Worm (Caenorhabditis elegans): Measurements from ENCODE around the gene H20J04.6.

H20J04.6 gene

DNA sequence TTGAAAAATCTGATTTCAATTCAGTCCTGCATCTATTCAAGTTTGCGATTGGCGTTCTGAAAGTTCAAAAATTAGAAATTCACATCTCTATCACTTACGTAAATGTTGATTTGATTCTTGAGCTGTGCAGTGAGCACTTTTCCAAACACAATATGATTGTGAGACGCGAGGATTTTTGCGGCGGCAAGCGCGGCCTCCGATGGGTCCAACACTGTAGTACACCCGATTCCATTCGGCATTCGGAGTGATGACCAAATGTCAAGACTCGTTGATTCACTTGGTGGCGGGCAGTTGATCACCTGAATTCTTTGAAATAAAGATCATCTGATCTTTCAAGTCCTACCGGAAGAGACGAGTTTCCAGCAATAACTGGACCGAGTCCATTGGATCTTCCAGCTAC, 46.7 kb downstream of the H20J04.6 start:
- TF ChIP-seq pha-4 (tag; optimal IDR thresholded peaks at IDR 0.05) (no peak), ceh-83 (GFP tag; optimal IDR thresholded peaks at IDR 0.05) (no peak), bed-3 (GFP tag; optimal IDR thresholded peaks at IDR 0.05) (no peak), ceh-39 (tag; optimal IDR thresholded peaks at IDR 0.05) (no peak), mep-1 (tag; optimal IDR thresholded peaks at IDR 0.05) (no peak), elt-3 (tag; optimal IDR thresholded peaks at IDR 0.05) (no peak), nhr-28 (tag; optimal IDR thresholded peaks at IDR 0.05) (no peak), zip-8 (tag; optimal IDR thresholded peaks at IDR 0.05) (no peak), unc-39 (tag; optimal IDR thresholded peaks at IDR 0.05) (no peak), nhr-2 (tag; optimal IDR thresholded peaks at IDR 0.05) (no peak)

DNA sequence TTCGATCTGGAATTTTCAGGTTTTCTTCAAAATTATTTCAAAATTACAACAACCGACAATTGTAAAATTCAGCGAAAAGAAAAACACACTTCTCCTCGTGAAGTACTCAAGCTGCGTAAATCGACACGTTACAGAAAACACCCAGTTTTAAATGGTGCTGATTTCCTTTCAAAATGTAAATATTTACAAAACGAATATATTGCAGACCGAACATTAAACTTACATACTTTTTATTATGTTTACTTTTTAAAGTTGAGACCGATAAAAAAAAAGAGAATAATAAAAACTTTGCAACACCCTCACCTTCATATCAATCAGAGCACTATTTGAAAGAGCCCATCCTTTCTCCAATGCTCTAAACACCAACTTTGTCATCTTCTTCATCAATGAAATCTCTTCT, 47.8 kb downstream of the H20J04.6 start:
- TF ChIP-seq blmp-1 (tag; optimal IDR thresholded peaks at IDR 0.05) (no peak), bed-3 (GFP tag; optimal IDR thresholded peaks at IDR 0.05) (no peak), mep-1 (tag; optimal IDR thresholded peaks at IDR 0.05) (no peak), zip-8 (tag; optimal IDR thresholded peaks at IDR 0.05) (no peak), ceh-39 (tag; optimal IDR thresholded peaks at IDR 0.05) (no peak), lin-13 (tag; optimal IDR thresholded peaks at IDR 0.05) (no peak), pha-4 (tag; optimal IDR thresholded peaks at IDR 0.05) (no peak), sem-2 (GFP tag; optimal IDR thresholded peaks at IDR 0.05) (no peak), ceh-83 (GFP tag; optimal IDR thresholded peaks at IDR 0.05) (no peak), ceh-43 (GFP tag; optimal IDR thresholded peaks at IDR 0.05) (no peak), hlh-1 (tag; optimal IDR thresholded peaks at IDR 0.05) (no peak), drap-1 (GFP tag; optimal IDR thresholded peaks at IDR 0.05) (no peak), nhr-237 (tag; optimal IDR thresholded peaks at IDR 0.05) (no peak), nhr-76 (tag; optimal IDR thresholded peaks at IDR 0.05) (no peak), nhr-12 (tag; optimal IDR thresholded peaks at IDR 0.05) (no peak), mls-2 (tag; optimal IDR thresholded peaks at IDR 0.05) (no peak), sptf-1 (tag; optimal IDR thresholded peaks at IDR 0.05) (no peak)

DNA sequence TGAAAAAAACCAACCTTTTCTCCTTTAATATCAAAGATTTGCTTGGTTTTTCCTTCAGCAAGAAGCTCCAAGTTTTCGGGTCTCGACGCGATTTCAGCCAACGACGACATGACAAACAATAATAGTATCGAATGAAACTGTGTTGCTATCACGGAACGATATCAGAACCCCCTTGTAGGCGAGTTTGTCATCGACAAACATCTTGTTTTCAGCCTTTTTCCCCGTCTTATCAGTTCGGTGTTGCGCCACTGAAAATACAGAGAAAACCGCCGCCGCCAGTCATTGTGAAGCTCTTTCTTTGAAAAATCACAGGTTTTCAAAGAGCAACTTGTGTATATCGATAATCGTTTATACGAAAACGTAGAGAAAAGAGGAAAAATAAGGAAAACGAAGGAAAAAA, 49.4 kb downstream of the H20J04.6 start, which contains the start of gene paic-1:
TSS of gene paic-1 (minus strand) at position 120 of the 400 bp plus-strand sequence.
- TF ChIP-seq cnd-1 (tag; optimal IDR thresholded peaks at IDR 0.05) (no peak), unc-120 (tag; optimal IDR thresholded peaks at IDR 0.05; ENCODE audit: poor library complexity, severe bottlenecking) (no peak), lsy-2 (tag; optimal IDR thresholded peaks at IDR 0.05) (no peak), mls-2 (tag; optimal IDR thresholded peaks at IDR 0.05) (no peak), zip-8 (tag; optimal IDR thresholded peaks at IDR 0.05) (no peak)

DNA sequence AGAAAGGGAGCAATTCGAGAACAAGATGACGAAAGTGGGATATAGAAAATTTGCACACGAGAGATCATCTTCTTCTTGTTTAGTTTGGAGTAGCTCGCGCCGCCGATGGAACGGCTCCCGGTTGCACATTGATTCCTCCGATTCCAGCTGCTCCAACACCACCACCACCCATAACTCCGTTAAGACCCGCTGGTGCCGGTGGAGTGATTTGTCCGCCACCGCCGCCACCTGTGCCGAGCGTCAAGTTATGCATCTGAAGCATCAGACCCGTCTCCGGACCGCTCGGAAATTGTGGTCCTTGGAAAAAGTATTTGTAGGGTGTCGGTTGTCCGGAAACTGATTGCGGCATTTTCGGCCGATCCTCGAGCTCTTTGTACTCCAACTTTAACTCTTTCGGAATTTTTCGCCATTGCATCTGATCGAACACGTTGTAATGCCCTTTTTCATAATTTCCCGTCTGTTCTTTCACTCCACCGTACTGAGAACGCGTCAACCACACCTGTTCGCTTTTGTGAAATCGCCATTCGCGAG, 49.9 kb downstream of the H20J04.6 start:
- TF ChIP-seq nhr-12 (tag; optimal IDR thresholded peaks at IDR 0.05): no peak
- TF ChIP-seq ces-1 (GFP tag; optimal IDR thresholded peaks at IDR 0.05): no peak
- no peak for TF ChIP-seq sem-2 (GFP tag; optimal IDR thresholded peaks at IDR 0.05)
- TF ChIP-seq nhr-2 (tag; optimal IDR thresholded peaks at IDR 0.05): no peak

All from whole organism, mixed stage, embryonic.